Worm (Caenorhabditis elegans): ENCODE data around the gene F14H12.3.

The F14H12.3 gene

DNA sequence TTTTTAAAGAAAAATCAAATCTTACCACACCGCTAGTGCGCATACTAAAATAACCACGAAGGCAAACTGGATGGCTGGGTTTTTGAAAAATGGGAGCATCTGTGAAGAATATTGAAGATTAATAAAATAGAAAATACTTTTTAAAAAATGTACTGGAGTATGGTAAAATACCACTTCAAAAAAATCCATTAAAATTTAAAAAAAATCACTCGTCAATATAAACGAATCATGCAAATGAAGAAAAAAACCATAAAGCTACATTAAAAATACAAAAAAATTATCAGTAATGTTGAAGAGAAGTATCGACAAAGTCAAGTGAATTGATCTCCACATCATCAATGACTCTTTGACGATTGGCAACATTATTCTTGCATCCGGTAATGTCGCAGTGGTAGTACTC lies 26.7 kb downstream of the F14H12.3 start, which contains the start of gene R160.5:
Gene R160.5 (minus strand): TSS at position 101 of the 400 bp plus-strand sequence.
- no peak for TF ChIP-seq Y48G9A.11 (GFP tag; IDR thresholded peaks at IDR 0.05)
- TF ChIP-seq nhr-28 (tag; optimal IDR thresholded peaks at IDR 0.05): no peak
- no peak for TF ChIP-seq lir-3 (tag; optimal IDR thresholded peaks at IDR 0.05)
- no peak for TF ChIP-seq F10B5.3 (tag; optimal IDR thresholded peaks at IDR 0.05)
- no peak for TF ChIP-seq lin-13 (GFP tag; optimal IDR thresholded peaks at IDR 0.05)
- no peak for TF ChIP-seq Y75B8A.6 (GFP tag; IDR thresholded peaks at IDR 0.05)
- no peak for TF ChIP-seq saeg-2 (GFP tag; IDR thresholded peaks at IDR 0.05)
- no peak for TF ChIP-seq zag-1 (tag; optimal IDR thresholded peaks at IDR 0.05)
- no peak for TF ChIP-seq nhr-237 (tag; optimal IDR thresholded peaks at IDR 0.05)
- TF ChIP-seq madf-5 (GFP tag; IDR thresholded peaks at IDR 0.05): no peak
- TF ChIP-seq tra-1 (GFP tag; IDR thresholded peaks at IDR 0.05): no peak
- TF ChIP-seq mes-2 (tag; optimal IDR thresholded peaks at IDR 0.05; ENCODE audit: poor library complexity, severe bottlenecking): no peak
- no peak for TF ChIP-seq lin-29 (GFP tag; IDR thresholded peaks at IDR 0.05)
- TF ChIP-seq nhr-11 (tag; optimal IDR thresholded peaks at IDR 0.05): no peak
- no peak for TF ChIP-seq egl-43 (GFP tag; IDR thresholded peaks at IDR 0.05)
- no peak for TF ChIP-seq mdl-1 (tag; optimal IDR thresholded peaks at IDR 0.05)
- no peak for TF ChIP-seq hmg-1.1 (GFP tag; IDR thresholded peaks at IDR 0.05)
- no peak for TF ChIP-seq nhr-25 (tag; optimal IDR thresholded peaks at IDR 0.05; ENCODE audit: borderline replicate concordance, insufficient read depth)
- no peak for TF ChIP-seq daf-8 (GFP tag; IDR thresholded peaks at IDR 0.05)
- TF ChIP-seq aha-1 (tag): no peak

DNA sequence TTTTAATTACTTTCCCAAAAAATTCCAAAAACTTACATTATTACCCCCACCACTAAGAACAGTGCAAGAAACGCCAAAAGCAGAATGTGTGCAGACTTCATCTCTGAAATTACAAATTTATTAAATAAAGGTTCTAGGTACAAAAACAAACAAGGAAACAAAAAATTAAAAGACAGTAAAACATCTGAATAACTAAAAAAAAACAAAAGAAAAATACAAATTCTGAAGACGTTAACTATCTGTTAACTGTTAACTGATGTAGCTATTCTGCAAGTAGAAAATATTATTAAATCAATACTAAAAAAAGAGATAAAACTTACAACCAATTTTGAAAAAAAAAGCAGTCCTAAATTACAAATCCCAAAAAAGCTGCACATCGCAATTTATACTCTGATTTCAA lies 27.4 kb downstream of the F14H12.3 start, which contains the start of gene R160.13:
Gene R160.13 (minus strand): TSS at position 101 of the 400 bp plus-strand sequence.
- TF ChIP-seq ZK546.5 (tag; optimal IDR thresholded peaks at IDR 0.05) (no peak), nhr-11 (tag; optimal IDR thresholded peaks at IDR 0.05) (no peak), arid-1 (GFP tag; conservative IDR thresholded peaks at IDR 0.05) (no peak), lir-3 (tag; optimal IDR thresholded peaks at IDR 0.05) (no peak), T26A8.4 (GFP tag; IDR thresholded peaks at IDR 0.05) (no peak), ceh-62 (tag; optimal IDR thresholded peaks at IDR 0.05) (no peak), egl-43 (GFP tag; IDR thresholded peaks at IDR 0.05) (no peak), mes-2 (tag; optimal IDR thresholded peaks at IDR 0.05; ENCODE audit: poor library complexity, severe bottlenecking) (no peak), daf-16 (GFP tag; optimal IDR thresholded peaks at IDR 0.05) (no peak), daf-16 (tag; optimal IDR thresholded peaks at IDR 0.05) (no peak), tag-97 (GFP tag; IDR thresholded peaks at IDR 0.05) (no peak), F44E2.7 (GFP tag; IDR thresholded peaks at IDR 0.05) (no peak), egl-27 (tag; optimal IDR thresholded peaks at IDR 0.05) (no peak), lin-13 (GFP tag; optimal IDR thresholded peaks at IDR 0.05) (no peak), nhr-48 (tag; optimal IDR thresholded peaks at IDR 0.05) (no peak), duxl-1 (tag; optimal IDR thresholded peaks at IDR 0.05; ENCODE audit: poor library complexity) (no peak), hlh-30 (tag; optimal IDR thresholded peaks at IDR 0.05; ENCODE audit: insufficient read depth) (no peak), tra-1 (GFP tag; IDR thresholded peaks at IDR 0.05) (no peak)

DNA sequence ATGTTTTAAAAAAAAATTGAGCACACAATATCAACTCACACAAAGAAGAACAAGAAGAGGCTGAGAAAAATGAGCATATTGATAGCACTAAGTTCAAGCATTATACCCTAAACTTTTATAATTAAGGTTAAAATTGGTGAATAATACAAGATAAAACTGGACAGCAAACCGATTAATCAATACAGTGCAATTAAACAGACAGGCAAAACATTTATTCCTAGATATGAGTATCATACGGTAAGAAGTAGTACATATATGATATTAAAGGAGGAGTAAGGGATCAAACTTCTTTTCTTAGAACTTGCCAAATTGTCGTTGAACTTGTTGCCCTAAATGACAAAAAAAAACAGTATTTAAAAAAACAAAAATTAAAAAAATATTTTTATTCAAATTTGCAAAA lies 28.0 kb downstream of the F14H12.3 start, which contains the start of gene R160.14:
Gene R160.14 (minus strand): TSS at position 101 of the 400 bp plus-strand sequence.
- TF ChIP-seq unc-62 (GFP tag; optimal IDR thresholded peaks at IDR 0.05 in 1 of 2) (peak in 1 of 2 experiments; percentile 48), unc-62 (tag; optimal IDR thresholded peaks at IDR 0.05) (no peak), lim-7 (GFP tag; IDR thresholded peaks at IDR 0.05) (no peak)

DNA sequence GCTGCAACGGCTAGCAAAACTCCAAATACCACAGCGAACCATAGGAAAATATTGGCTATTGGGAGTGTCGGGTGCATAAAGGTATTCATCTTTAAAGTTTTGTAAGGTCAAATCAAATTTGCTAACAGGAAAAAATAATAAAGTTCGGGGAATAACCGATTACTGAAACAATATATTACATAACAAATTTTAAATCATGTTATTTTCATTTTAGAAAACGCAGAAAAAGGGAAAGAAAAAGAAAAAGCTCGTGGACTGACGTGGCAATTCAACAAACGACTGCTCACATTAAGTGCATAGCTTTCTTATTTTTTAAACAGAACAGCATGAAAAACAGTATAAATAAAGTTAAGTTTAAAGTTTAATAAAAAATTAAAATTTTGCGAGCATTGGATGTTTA lies 29.1 kb downstream of the F14H12.3 start, which contains the start of gene R160.6:
Gene R160.6 (minus strand): TSS at position 101 of the 400 bp plus-strand sequence.
- TF ChIP-seq php-3 (GFP tag; IDR thresholded peaks at IDR 0.05): no peak
- no peak for TF ChIP-seq lin-39 (tag; optimal IDR thresholded peaks at IDR 0.05)
- no peak for TF ChIP-seq daf-12 (tag; optimal IDR thresholded peaks at IDR 0.05)
- no peak for TF ChIP-seq ceh-44 (GFP tag; IDR thresholded peaks at IDR 0.05)
- TF ChIP-seq mep-1 (tag; optimal IDR thresholded peaks at IDR 0.05): no peak
- TF ChIP-seq fkh-10 (GFP tag; optimal IDR thresholded peaks at IDR 0.05): no peak
- TF ChIP-seq spr-3 (GFP tag; optimal IDR thresholded peaks at IDR 0.05): no peak
- TF ChIP-seq sdz-12 (GFP tag; optimal IDR thresholded peaks at IDR 0.05): no peak
- TF ChIP-seq nhr-48 (tag; optimal IDR thresholded peaks at IDR 0.05): no peak
- TF ChIP-seq skn-1 (tag; optimal IDR thresholded peaks at IDR 0.05): no peak
- TF ChIP-seq ztf-7 (tag; optimal IDR thresholded peaks at IDR 0.05): no peak
